Worm (Caenorhabditis elegans) whole organism, dauer: ENCODE results near the gene F26F2.8.

ENCODE experiments used
- unc-62 ChIP-seq: sonication (generic microtip); optimal IDR thresholded peaks from 2 replicates; lab custom pipeline; 2017; ENCODE audit warnings: missing biosample characterization, missing genetic modification reagents, missing genetic modification characterization

F26F2.8 gene

ce11 chrV:20625260-20625659 lies 45.9 kb downstream of the F26F2.8 start:
- no peak for TF ChIP-seq unc-62 (GFP tag; lab: Kevin White, UChicago)

ce11 chrV:20626043-20626761 lies 46.9 kb downstream of the F26F2.8 start, which contains the start of the genes F46B3.9 and srz-18:
F46B3.9 (minus strand) TSS chrV:20626143.
srz-18 (plus strand) TSS chrV:20626711.
- no peak for TF ChIP-seq unc-62 (GFP tag; lab: Kevin White, UChicago)
